Fruit fly (Drosophila melanogaster): ENCODE data around the gene CG17712.

The CG17712 gene

DNA sequence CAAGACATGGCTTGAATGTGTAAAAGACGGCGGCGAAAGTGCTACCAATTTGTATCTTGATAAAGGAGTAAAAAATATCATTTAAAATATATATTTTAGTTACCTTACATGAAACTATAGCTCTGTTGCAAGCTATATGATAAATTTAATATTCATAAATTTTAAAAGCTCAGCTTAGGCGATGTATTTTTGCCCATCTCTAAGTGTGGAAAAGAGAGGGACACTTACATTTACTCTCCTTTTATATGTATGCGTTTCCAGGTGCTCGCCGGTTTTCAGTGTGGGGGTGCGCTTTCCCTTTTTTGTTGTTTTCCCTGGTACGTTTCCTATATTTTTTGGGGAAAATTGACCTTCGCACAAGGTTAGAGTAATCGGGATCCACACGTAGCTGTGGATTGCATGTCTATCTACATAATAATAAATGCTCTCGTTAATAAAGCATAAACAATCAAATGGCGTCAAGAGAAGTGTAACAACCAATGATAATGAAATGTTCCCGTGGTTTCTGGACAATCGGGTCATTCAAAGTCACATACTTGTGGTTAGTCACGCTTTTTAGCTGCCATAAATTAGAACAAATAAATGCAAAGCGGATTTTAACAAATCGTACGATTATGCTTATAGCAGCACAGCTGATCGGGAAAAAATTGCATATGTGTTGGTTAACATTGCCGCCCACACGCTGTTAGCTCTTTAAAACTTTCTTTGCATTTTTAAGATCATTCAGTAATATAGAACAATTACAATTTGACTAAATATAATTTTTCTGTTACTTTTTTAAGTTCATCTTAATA, 23.9 kb downstream of the CG17712 start (continued):
- TF ChIP-seq CG6175 (GFP tag; IDR thresholded peaks at IDR 0.05) (peak; percentile 91), CG3281 (GFP tag; optimal IDR thresholded peaks at IDR 0.05) (no peak), sr (GFP tag; IDR thresholded peaks at IDR 0.05) (peak; percentile 62; the same call in 2 of the 3 replicates), fd102C (GFP tag; optimal IDR thresholded peaks at IDR 0.05) (peak; percentile 67), Camta (GFP tag; optimal IDR thresholded peaks at IDR 0.05) (peak; percentile 81), Hr51 (GFP tag; optimal IDR thresholded peaks at IDR 0.05) (peak; percentile 90 to 98), bab2 (GFP tag; optimal IDR thresholded peaks at IDR 0.05) (peak; percentile 89), CG7745 (tag; optimal IDR thresholded peaks at IDR 0.05) (peak; percentile 67), Hmr (GFP tag; optimal IDR thresholded peaks at IDR 0.05) (peak; percentile 99), CG15073 (GFP tag; optimal IDR thresholded peaks at IDR 0.05) (peak; percentile 65), sob (GFP tag; IDR thresholded peaks at IDR 0.05) (peak; percentile 98), tgo (GFP tag; IDR thresholded peaks at IDR 0.05) (peak; percentile 97), HLH54F (GFP tag; optimal IDR thresholded peaks at IDR 0.05) (peak; percentile 88), CG17328 (GFP tag; IDR thresholded peaks at IDR 0.05) (peak; percentile 93), ind (GFP tag; optimal IDR thresholded peaks at IDR 0.05) (peak; percentile 95), CG30403 (GFP tag; optimal IDR thresholded peaks at IDR 0.05) (peak; percentile 97), BEAF-32 (GFP tag; optimal IDR thresholded peaks at IDR 0.05) (peak; percentile 92), NFAT (GFP tag; IDR thresholded peaks at IDR 0.05) (peak; percentile 92; the same call in 1 of the 2 replicates), crol (GFP tag; IDR thresholded peaks at IDR 0.05) (no peak; the same call in none of the 2 replicates), dysf (GFP tag; IDR thresholded peaks at IDR 0.05) (peak; percentile 99), CG11696 (GFP tag; IDR thresholded peaks at IDR 0.05) (peak; percentile 87), Xbp1 (GFP tag; optimal IDR thresholded peaks at IDR 0.05) (peak; percentile 97), Aef1 (GFP tag; IDR thresholded peaks at IDR 0.05) (peak; percentile 94), Bdp1 (GFP tag; optimal IDR thresholded peaks at IDR 0.05) (peak; percentile 79), ATbp (GFP tag; optimal IDR thresholded peaks at IDR 0.05) (peak; percentile 98), CG11247 (GFP tag; IDR thresholded peaks at IDR 0.05) (peak; percentile 97), CG13123 (GFP tag; optimal IDR thresholded peaks at IDR 0.05) (peak; percentile 92), lab (GFP tag; optimal IDR thresholded peaks at IDR 0.05) (peak; percentile 55), CG17829 (tag; optimal IDR thresholded peaks at IDR 0.05) (peak; percentile 93), CG8089 (GFP tag; optimal IDR thresholded peaks at IDR 0.05) (peak; percentile 62), CG17359 (tag; optimal IDR thresholded peaks at IDR 0.05) (peak; percentile 92), Nf-YA (GFP tag; IDR thresholded peaks at IDR 0.05) (peak; percentile 92), p53 (GFP tag; optimal IDR thresholded peaks at IDR 0.05) (peak; percentile 34), slp2 (GFP tag; optimal IDR thresholded peaks at IDR 0.05) (peak; percentile 74), Poxn (GFP tag; IDR thresholded peaks at IDR 0.05) (peak; percentile 94), aop (GFP tag; IDR thresholded peaks at IDR 0.05) (peak; percentile 81), zfh1 (GFP tag; IDR thresholded peaks at IDR 0.05) (peak; percentile 97), CG8359 (GFP tag; optimal IDR thresholded peaks at IDR 0.05; ENCODE audit: borderline replicate concordance) (peak; percentile 65), H15 (GFP tag; IDR thresholded peaks at IDR 0.05) (peak; percentile 95), CG17612 (GFP tag; IDR thresholded peaks at IDR 0.05) (peak; percentile 90), ftz-f1 (GFP tag; optimal IDR thresholded peaks at IDR 0.05) (peak; percentile 89), CG30020 (tag; optimal IDR thresholded peaks at IDR 0.05) (peak; percentile 88), grau (tag; optimal IDR thresholded peaks at IDR 0.05) (peak; percentile 98), bsh (GFP tag; optimal IDR thresholded peaks at IDR 0.05) (peak; percentile 98), Ets97D (GFP tag; optimal IDR thresholded peaks at IDR 0.05) (peak; percentile 67), CG13894 (tag; optimal IDR thresholded peaks at IDR 0.05) (peak; percentile 98), CG12219 (GFP tag; optimal IDR thresholded peaks at IDR 0.05) (peak; percentile 95), oc (tag; optimal IDR thresholded peaks at IDR 0.05) (peak; percentile 97), ac (GFP tag; optimal IDR thresholded peaks at IDR 0.05) (peak; percentile 83)
